Fruit fly (Drosophila melanogaster) whole organism, adult: ENCODE data around the gene Ttc19.

Experiments
- Hr96 ChIP-seq: fragments of 200-800 bp; sonication (Bioruptor generic); optimal IDR thresholded peaks from 2 replicates; lab custom pipeline; 2016; ENCODE audit warnings: missing biosample characterization, missing genetic modification characterization
- Mnt ChIP-seq: fragments of 200-800 bp; sonication (Bioruptor generic); optimal IDR thresholded peaks from 2 replicates; lab custom pipeline; 2016; ENCODE audit warnings: missing biosample characterization, mild to moderate bottlenecking, missing genetic modification characterization
- bab1 ChIP-seq: fragments of 200-800 bp; sonication (Bioruptor generic); optimal IDR thresholded peaks from 3 replicates; lab custom pipeline; 2019; ENCODE audit warnings: missing biosample characterization, mild to moderate bottlenecking, missing genetic modification characterization, moderate library complexity
- cic ChIP-seq: fragments of 200-800 bp; sonication (Bioruptor generic); optimal IDR thresholded peaks from 2 replicates; lab custom pipeline; 2017; ENCODE audit warnings: missing biosample characterization, mild to moderate bottlenecking, missing genetic modification characterization, moderate library complexity
- kay ChIP-seq: fragments of 200-800 bp; sonication (Bioruptor generic); peaks from one replicate; lab custom pipeline; 2016; ENCODE audit warnings: missing biosample characterization, missing genetic modification characterization, borderline replicate concordance

Ttc19 gene

DNA sequence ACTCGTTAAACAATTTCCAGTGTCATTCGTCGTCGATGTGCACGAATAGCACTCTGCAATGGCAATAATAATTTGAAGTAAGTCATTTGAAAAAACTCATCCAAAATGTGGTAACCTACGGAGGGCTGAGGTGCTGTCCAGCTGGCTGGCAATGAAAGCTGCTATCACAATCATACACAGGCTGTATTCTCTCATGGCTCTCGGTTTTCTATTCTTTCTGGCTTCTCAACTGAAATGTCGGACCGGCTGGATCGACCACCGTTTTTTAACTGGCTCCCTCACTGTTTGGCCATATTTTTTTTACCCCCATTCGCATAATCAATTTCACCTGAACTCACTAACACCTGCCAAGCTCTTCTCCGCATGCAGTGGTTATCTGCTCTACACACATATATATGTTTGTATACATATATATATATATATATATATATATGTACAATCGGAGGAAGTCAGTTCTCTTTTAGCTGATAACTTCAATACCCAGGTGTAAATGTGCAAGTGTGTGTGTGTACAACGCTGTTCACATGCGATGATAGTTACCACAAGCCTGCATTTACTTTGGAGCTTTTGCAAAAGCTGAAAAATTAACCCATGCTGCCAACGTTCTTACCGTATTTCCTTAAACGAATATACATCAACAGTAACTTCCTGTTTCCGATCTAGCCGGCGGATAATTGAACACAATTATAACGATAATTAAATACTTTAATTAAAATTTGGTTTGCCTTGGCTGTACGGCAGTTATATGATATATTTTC, 49.1 kb downstream of the Ttc19 start, which contains the start of gene CG10650:
Gene CG10650, minus strand, starts transcription at position 275 of the 758 bp plus-strand sequence.
- TF ChIP-seq Mnt (GFP tag; lab: Kevin White, UChicago) (peak; percentile 48), cic (GFP tag; lab: Kevin White, UChicago) (peak; percentile 79), kay (GFP tag; lab: Kevin White, UChicago) (peak; percentile 92), Hr96 (GFP tag; lab: Kevin White, UChicago) (no peak), bab1 (GFP tag; lab: Kevin White, UChicago) (no peak)
